Worm (Caenorhabditis elegans) whole organism, L2 larva: Measurements from ENCODE around the gene F57C7.4.

Experiments used
- ama-1 ChIP-seq: fragments of 150-350 bp; optimal IDR thresholded peaks from 2 replicates; lab custom pipeline; 2018; ENCODE audit warnings: inconsistent platforms
- blmp-1 ChIP-seq: sonication (generic microtip); optimal IDR thresholded peaks from 2 replicates; lab custom pipeline; 2017; ENCODE audit warnings: missing genetic modification characterization, mild to moderate bottlenecking, missing compliant biosample characterization, antibody characterized with exemption, moderate library complexity; ENCODE audit not compliant: insufficient read depth
- lin-11 ChIP-seq: fragments of 150-350 bp; sonication (generic microtip); optimal IDR thresholded peaks from 2 replicates; lab custom pipeline; 2014; ENCODE audit warnings: missing biosample characterization, missing genetic modification characterization, inconsistent platforms, mixed read lengths
- lin-13 ChIP-seq: fragments of 150-350 bp; optimal IDR thresholded peaks from 2 replicates; lab custom pipeline; 2014; ENCODE audit warnings: missing biosample characterization, missing genetic modification reagents, missing genetic modification characterization
- mdl-1 ChIP-seq, 2 experiments: fragments of 150-350 bp in 1 of 2; sonication (generic microtip) in 1 of 2; optimal IDR thresholded peaks; 2 replicates each; lab custom pipeline; 2017; ENCODE audit warnings: missing biosample characterization in 2 of 2, missing genetic modification characterization in 2 of 2
- skn-1 ChIP-seq: sonication (generic microtip); optimal IDR thresholded peaks from 2 replicates; lab custom pipeline; 2017; ENCODE audit warnings: missing biosample characterization, missing genetic modification characterization
- sma-3 ChIP-seq: sonication (generic microtip); optimal IDR thresholded peaks from 2 replicates; lab custom pipeline; 2016; ENCODE audit warnings: missing genetic modification reagents, missing genetic modification characterization, missing compliant biosample characterization

DNA sequence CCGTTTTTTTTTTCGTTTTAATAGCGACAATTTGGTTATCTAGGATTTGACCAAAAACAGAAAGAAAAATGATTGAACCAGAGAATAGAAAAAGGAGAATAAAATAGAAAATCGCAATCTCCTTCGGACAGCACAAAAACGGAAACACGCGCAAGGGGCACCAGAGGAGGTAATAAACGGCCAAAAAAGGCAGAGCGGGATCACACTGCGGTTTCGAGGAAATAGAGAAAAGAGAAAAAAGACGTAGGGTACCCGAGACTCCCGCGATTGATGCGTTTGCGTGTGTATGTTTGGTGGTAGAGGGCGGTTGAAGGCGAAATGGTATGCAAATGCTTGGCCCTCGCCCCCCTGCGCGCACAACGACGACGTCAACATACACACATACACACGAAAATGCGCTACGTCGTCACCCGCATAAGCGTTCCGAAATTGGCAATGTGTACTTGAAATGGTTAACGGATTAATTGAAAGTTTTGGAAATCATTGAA is 7.1 kb upstream of the F57C7.4 start:
- no peak for TF ChIP-seq lin-13 (GFP tag; lab: Kevin White, UChicago)
- TF ChIP-seq lin-11 = no peak
- TF ChIP-seq skn-1 (tag; lab: Kevin White, UChicago) = no peak
- TF ChIP-seq ama-1 (lab: Kevin White, UChicago) = no peak
- no peak for TF ChIP-seq mdl-1 (tag; optimal IDR thresholded peaks at IDR 0.05; lab: Kevin White, UChicago)
- TF ChIP-seq blmp-1 (tag; lab: Kevin White, UChicago) = no peak
- no peak for TF ChIP-seq sma-3 (GFP tag; lab: Kevin White, UChicago)
